Worm (Caenorhabditis elegans): Measurements from ENCODE around the gene F19B2.7.
A peak's percentile ranks its signal among the peaks of the same experiment; 100 is the strongest.

Gene F19B2.7

ce11 chrV:20163105-20163449, 11.5 kb downstream of the F19B2.7 start (continued):
- no peak for TF ChIP-seq sptf-2 (GFP tag; optimal IDR thresholded peaks at IDR 0.05)
- TF ChIP-seq nfya-2 (GFP tag; IDR thresholded peaks at IDR 0.05): no peak
- TF ChIP-seq Y56A3A.18 (GFP tag; IDR thresholded peaks at IDR 0.05): peak; percentile 7; the same call in 1 of the 2 replicates
- no peak for TF ChIP-seq B0019.2 (GFP tag; conservative IDR thresholded peaks at IDR 0.05)
- no peak for TF ChIP-seq ztf-3 (GFP tag; optimal IDR thresholded peaks at IDR 0.05)
- TF ChIP-seq ceh-58 (GFP tag; IDR thresholded peaks at IDR 0.05): no peak
- TF ChIP-seq F10E7.11 (tag; optimal IDR thresholded peaks at IDR 0.05): no peak
- no peak for TF ChIP-seq nhr-27 (tag; optimal IDR thresholded peaks at IDR 0.05)
- TF ChIP-seq pha-4 (tag; optimal IDR thresholded peaks at IDR 0.05): no peak
- TF ChIP-seq nfyb-1 (GFP tag; IDR thresholded peaks at IDR 0.05): no peak
- no peak for TF ChIP-seq hsf-1 (GFP tag; IDR thresholded peaks at IDR 0.05)
- TF ChIP-seq Y95B8A.8 (GFP tag; IDR thresholded peaks at IDR 0.05): peak; percentile 69
- TF ChIP-seq nhr-80 (tag; optimal IDR thresholded peaks at IDR 0.05): no peak
- TF ChIP-seq madf-8 (GFP tag; conservative IDR thresholded peaks at IDR 0.05): no peak
- TF ChIP-seq rcor-1 (GFP tag; IDR thresholded peaks at IDR 0.05): no peak
- no peak for TF ChIP-seq die-1 (tag; optimal IDR thresholded peaks at IDR 0.05)
- TF ChIP-seq lin-40 (tag; optimal IDR thresholded peaks at IDR 0.05): no peak
- no peak for TF ChIP-seq xnd-1 (tag; optimal IDR thresholded peaks at IDR 0.05)
- no peak for TF ChIP-seq mcd-1 (GFP tag; IDR thresholded peaks at IDR 0.05)
- no peak for TF ChIP-seq F33H1.4 (GFP tag; IDR thresholded peaks at IDR 0.05)
- 0 out of 2 replicates have a peak, but pooled peaks have one; percentile 20 for TF ChIP-seq ekl-4 (GFP tag; IDR thresholded peaks at IDR 0.05)
- no peak for TF ChIP-seq F37B4.10 (GFP tag; IDR thresholded peaks at IDR 0.05)
- no peak for TF ChIP-seq ztf-6 (GFP tag; IDR thresholded peaks at IDR 0.05)
- TF ChIP-seq akir-1 (GFP tag; optimal IDR thresholded peaks at IDR 0.05): no peak
- no peak for TF ChIP-seq T26A5.8 (tag; optimal IDR thresholded peaks at IDR 0.05)
- no peak for TF ChIP-seq attf-5 (GFP tag; optimal IDR thresholded peaks at IDR 0.05)
- TF ChIP-seq tbp1 (GFP tag; optimal IDR thresholded peaks at IDR 0.05): no peak
- no peak for TF ChIP-seq attf-3 (GFP tag; conservative IDR thresholded peaks at IDR 0.05)
- TF ChIP-seq ztf-26 (tag; optimal IDR thresholded peaks at IDR 0.05): no peak
- TF ChIP-seq tbx-9 (tag; optimal IDR thresholded peaks at IDR 0.05; ENCODE audit: borderline replicate concordance): no peak
- no peak for TF ChIP-seq gei-17 (GFP tag; optimal IDR thresholded peaks at IDR 0.05)
- no peak for TF ChIP-seq rec-8 (tag; optimal IDR thresholded peaks at IDR 0.05)
- TF ChIP-seq snpc-1.1 (tag; optimal IDR thresholded peaks at IDR 0.05; ENCODE audit: insufficient read depth): no peak
- TF ChIP-seq lsy-27 (tag; optimal IDR thresholded peaks at IDR 0.05; ENCODE audit: borderline replicate concordance, insufficient read depth): no peak
- no peak for TF ChIP-seq bed-1 (GFP tag; IDR thresholded peaks at IDR 0.05)
- TF ChIP-seq hrde-1 (tag; optimal IDR thresholded peaks at IDR 0.05; ENCODE audit: borderline replicate concordance): no peak
- peak; percentile 6; the same call in 1 of the 2 replicates for TF ChIP-seq B0336.3 (GFP tag; IDR thresholded peaks at IDR 0.05)
- TF ChIP-seq dox-1 (GFP tag; IDR thresholded peaks at IDR 0.05): peak; percentile 42; the same call in 1 of the 2 replicates
- TF ChIP-seq hmg-20 (GFP tag; IDR thresholded peaks at IDR 0.05): 0 out of 2 replicates have a peak, but pooled peaks have one; percentile 7
- no peak for TF ChIP-seq somi-1 (GFP tag; optimal IDR thresholded peaks at IDR 0.05)
- no peak for TF ChIP-seq ztf-25 (GFP tag; IDR thresholded peaks at IDR 0.05)
- no peak for TF ChIP-seq nhr-179 (tag; optimal IDR thresholded peaks at IDR 0.05)
- TF ChIP-seq K11D2.4 (GFP tag; IDR thresholded peaks at IDR 0.05): 0 out of 2 replicates have a peak, but pooled peaks have one; percentile 36
- no peak for TF ChIP-seq cebp-1 (GFP tag; IDR thresholded peaks at IDR 0.05)
- no peak for TF ChIP-seq cebp-1 (tag; optimal IDR thresholded peaks at IDR 0.05)
- no peak for TF ChIP-seq lin-54 (GFP tag; optimal IDR thresholded peaks at IDR 0.05)
- TF ChIP-seq hmg-1.2 (GFP tag; IDR thresholded peaks at IDR 0.05): no peak
- no peak for TF ChIP-seq sdz-38 (tag; optimal IDR thresholded peaks at IDR 0.05)

Measured in whole organism, young adult.